Worm (Caenorhabditis elegans): ENCODE measurements around the gene cdk-11.2.

DNA sequence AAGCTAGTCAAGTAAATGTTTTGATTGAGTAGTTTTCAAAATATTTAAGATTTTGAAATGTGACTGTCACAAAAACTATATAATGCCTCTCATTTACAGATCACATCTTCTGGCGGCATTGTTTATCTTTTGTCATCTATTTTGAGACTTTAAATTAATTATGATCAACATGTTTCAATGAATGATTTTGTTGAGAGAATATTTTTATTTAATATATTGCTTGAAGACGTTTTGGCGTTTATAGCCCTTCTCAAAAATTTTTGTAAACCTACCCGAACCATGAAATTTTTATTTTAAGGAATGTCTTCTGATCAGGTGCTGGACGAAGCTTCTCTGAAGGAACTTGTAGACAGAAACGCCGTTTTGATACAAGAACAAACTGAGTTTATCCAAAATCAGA lies 25.1 kb upstream of the cdk-11.2 start, which contains the start of gene C39B10.4:
- TF ChIP-seq dpl-1 (GFP tag; optimal IDR thresholded peaks at IDR 0.05) = no peak
- TF ChIP-seq ztf-7 (tag; optimal IDR thresholded peaks at IDR 0.05) = no peak
- no peak for TF ChIP-seq R02D3.7 (tag; optimal IDR thresholded peaks at IDR 0.05)
- no peak for TF ChIP-seq nhr-237 (tag; optimal IDR thresholded peaks at IDR 0.05)
- no peak for TF ChIP-seq fkh-10 (GFP tag; optimal IDR thresholded peaks at IDR 0.05)
- TF ChIP-seq nhr-25 (tag; optimal IDR thresholded peaks at IDR 0.05; ENCODE audit: borderline replicate concordance, insufficient read depth) = no peak
- no peak for TF ChIP-seq Y105C5A.15 (GFP tag; IDR thresholded peaks at IDR 0.05)
- no peak for TF ChIP-seq jun-1 (tag; optimal IDR thresholded peaks at IDR 0.05)
- no peak for TF ChIP-seq nhr-11 (tag; optimal IDR thresholded peaks at IDR 0.05)

All from whole organism, L4 larva.